Worm (Caenorhabditis elegans) whole organism, L4 larva: ENCODE data around the gene Y97E10AR.6.

Experiments used
- aha-1 ChIP-seq: fragments of 150-350 bp; peaks from one replicate; lab custom pipeline; 2014; ENCODE audit warnings: missing biosample characterization, missing genetic modification characterization
- dpl-1 ChIP-seq: fragments of 150-350 bp; optimal IDR thresholded peaks from 2 replicates; lab custom pipeline; 2014; ENCODE audit warnings: missing biosample characterization, missing genetic modification reagents, missing genetic modification characterization
- hlh-11 ChIP-seq: fragments of 200-800 bp; sonication (Bioruptor generic); optimal IDR thresholded peaks from 2 replicates; lab custom pipeline; 2018; ENCODE audit warnings: mild to moderate bottlenecking, missing genetic modification characterization, missing compliant biosample characterization
- nhr-10 ChIP-seq: fragments of 150-350 bp; optimal IDR thresholded peaks from 2 replicates; lab custom pipeline; 2014; ENCODE audit warnings: missing biosample characterization, missing genetic modification characterization
- nhr-11 ChIP-seq: fragments of 150-350 bp; optimal IDR thresholded peaks from 2 replicates; lab custom pipeline; 2014; ENCODE audit warnings: missing biosample characterization, missing genetic modification characterization
- nhr-237 ChIP-seq: sonication (generic microtip); optimal IDR thresholded peaks from 2 replicates; lab custom pipeline; 2017; ENCODE audit warnings: missing biosample characterization, missing genetic modification characterization
- pha-4 ChIP-seq, 2 experiments: fragments of 150-350 bp in 1 of 2; fragments of 200-800 bp in 1 of 2; sonication (Bioruptor generic) in 1 of 2; IDR thresholded peaks in 1 of 2; optimal IDR thresholded peaks in 1 of 2; 2 replicates each; pipeline versions ENCODE4 v1.3.6 to Lab custom; 2014 to 2022; ENCODE audit warnings: missing genetic modification characterization in 2 of 2, missing genetic modification reagents in 2 of 2, missing biosample characterization in 1 of 2, missing compliant biosample characterization in 1 of 2
- rbr-2 ChIP-seq: sonication (generic microtip); optimal IDR thresholded peaks from 2 replicates; lab custom pipeline; 2016; ENCODE audit warnings: missing genotype, missing genetic modification characterization, missing compliant biosample characterization
- unc-62 ChIP-seq, 3 experiments: fragments of 150-350 bp in 1 of 3; sonication (generic microtip); optimal IDR thresholded peaks in 2 of 3; peaks in 1 of 3; 1 replicate in 1 of 3; 2 replicates in 2 of 3; lab custom pipeline; 2014 to 2017; ENCODE audit warnings: missing biosample characterization in 3 of 3, missing genetic modification characterization in 3 of 3, missing genetic modification reagents in 3 of 3, missing genotype in 1 of 3
- zag-1 ChIP-seq: fragments of 150-350 bp; optimal IDR thresholded peaks from 2 replicates; lab custom pipeline; 2014; ENCODE audit warnings: missing biosample characterization, missing genetic modification characterization
- ztf-11 ChIP-seq: fragments of 150-350 bp; optimal IDR thresholded peaks from 2 replicates; lab custom pipeline; 2014; ENCODE audit warnings: missing biosample characterization, missing genetic modification characterization

DNA sequence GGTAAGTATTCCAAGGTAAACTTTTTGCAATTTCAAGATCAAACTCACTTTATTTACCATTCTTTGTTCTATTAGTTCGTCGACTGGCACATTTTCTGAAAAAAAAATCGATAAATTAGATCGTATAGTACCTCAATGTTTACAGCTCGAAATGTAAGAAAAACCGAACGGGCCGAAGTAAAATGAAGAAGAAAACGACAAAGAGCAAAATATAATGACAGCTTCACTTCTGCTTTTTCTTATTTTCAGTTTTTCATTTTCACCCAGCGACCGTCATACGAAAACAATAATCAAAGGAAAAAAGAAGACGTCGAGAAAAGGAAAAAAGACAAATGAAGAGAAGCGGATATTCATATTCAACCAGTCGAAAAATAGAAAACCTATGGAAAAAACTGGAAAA, 44.6 kb downstream of the Y97E10AR.6 start, which contains the start of gene che-7:
- TF ChIP-seq unc-62 (GFP tag; optimal IDR thresholded peaks at IDR 0.05 in 1 of 2; lab: Kevin White, UChicago), result no peak
- TF ChIP-seq unc-62 (tag; optimal IDR thresholded peaks at IDR 0.05; lab: Kevin White, UChicago), result no peak
- no peak for TF ChIP-seq hlh-11 (tag; lab: Kevin White, UChicago)
- TF ChIP-seq zag-1 (tag; lab: Kevin White, UChicago), result no peak
- TF ChIP-seq nhr-11, result no peak
- TF ChIP-seq pha-4 (GFP tag; IDR thresholded peaks at IDR 0.05; lab: Robert Waterston, UW), result no peak
- TF ChIP-seq pha-4 (tag; optimal IDR thresholded peaks at IDR 0.05; lab: Kevin White, UChicago), result no peak
- TF ChIP-seq dpl-1 (GFP tag; lab: Kevin White, UChicago), result no peak
- TF ChIP-seq rbr-2 (tag; lab: Kevin White, UChicago), result no peak
- TF ChIP-seq ztf-11 (tag; lab: Kevin White, UChicago), result no peak
- no peak for TF ChIP-seq aha-1 (tag; lab: Kevin White, UChicago)
- no peak for TF ChIP-seq nhr-10 (tag; lab: Kevin White, UChicago)
- no peak for TF ChIP-seq nhr-237
